Fruit fly (Drosophila melanogaster) whole organism, embryonic: ENCODE results near the gene CG1161.

Experiments
- Adf1 ChIP-seq: fragments of 200-800 bp; sonication (Bioruptor generic); IDR thresholded peaks from 2 replicates; pipeline ENCODE4 v1.3.6; 2022; ENCODE audit warnings: missing biosample characterization, missing genetic modification characterization
- Asciz ChIP-seq: fragments of 200-800 bp; sonication (Bioruptor generic); optimal IDR thresholded peaks from 2 replicates; lab custom pipeline; 2017; ENCODE audit warnings: missing biosample characterization, mild to moderate bottlenecking, missing genetic modification characterization, missing genetic modification reagents
- CG11093 ChIP-seq: fragments of 200-800 bp; sonication (Bioruptor generic); IDR thresholded peaks from 3 replicates; pipeline ENCODE4 v1.3.6; 2022; ENCODE audit warnings: missing biosample characterization, missing genetic modification characterization
- CG11504 ChIP-seq: fragments of 200-800 bp; sonication (Bioruptor generic); optimal IDR thresholded peaks from 3 replicates; lab custom pipeline; 2019; ENCODE audit warnings: missing biosample characterization, mild to moderate bottlenecking, missing genetic modification characterization, moderate library complexity
- CG11695 ChIP-seq: fragments of 200-800 bp; sonication (Bioruptor generic); IDR thresholded peaks from 3 replicates; pipeline ENCODE4 v1.3.6; 2022; ENCODE audit warnings: missing biosample characterization, missing genetic modification characterization
- CG12769 ChIP-seq: fragments of 200-800 bp; sonication (Bioruptor generic); optimal IDR thresholded peaks from 2 replicates; lab custom pipeline; 2019; ENCODE audit warnings: missing biosample characterization, mild to moderate bottlenecking, missing genetic modification characterization, moderate library complexity
- CG15601 ChIP-seq: fragments of 200-800 bp; sonication (Bioruptor generic); optimal IDR thresholded peaks from 3 replicates; lab custom pipeline; 2019; ENCODE audit warnings: missing biosample characterization, mild to moderate bottlenecking, missing genetic modification characterization, moderate library complexity
- CG1603 ChIP-seq: fragments of 200-800 bp; sonication (Bioruptor generic); optimal IDR thresholded peaks from 2 replicates; lab custom pipeline; 2019; ENCODE audit warnings: missing biosample characterization, mild to moderate bottlenecking, missing genetic modification characterization, moderate library complexity
- CG16779 ChIP-seq: fragments of 200-800 bp; sonication (Bioruptor generic); IDR thresholded peaks from 2 replicates; pipeline ENCODE4 v1.3.6; 2022; ENCODE audit warnings: missing biosample characterization, missing genetic modification characterization
- CG30403 ChIP-seq: fragments of 200-800 bp; sonication (Bioruptor generic); optimal IDR thresholded peaks from 3 replicates; lab custom pipeline; 2016; ENCODE audit warnings: missing biosample characterization, missing genetic modification characterization
- CG32532 ChIP-seq: fragments of 200-800 bp; sonication (Bioruptor generic); IDR thresholded peaks from 2 replicates; pipeline ENCODE4 v1.3.6; 2022; ENCODE audit warnings: missing biosample characterization, missing genetic modification characterization
- CG3281 ChIP-seq: fragments of 200-800 bp; sonication (Bioruptor generic); optimal IDR thresholded peaks from 3 replicates; lab custom pipeline; 2017; ENCODE audit warnings: missing biosample characterization, mild to moderate bottlenecking, missing genetic modification characterization
- CG33213 ChIP-seq: fragments of 200-800 bp; sonication (Bioruptor generic); optimal IDR thresholded peaks from 3 replicates; lab custom pipeline; 2016; ENCODE audit warnings: missing biosample characterization, missing genetic modification characterization
- CG3847 ChIP-seq: fragments of 200-800 bp; sonication (Bioruptor generic); IDR thresholded peaks from 2 replicates; pipeline ENCODE4 v1.3.6; 2022; ENCODE audit warnings: missing biosample characterization, missing genetic modification characterization
- CG4404 ChIP-seq: fragments of 200-800 bp; sonication (Bioruptor generic); IDR thresholded peaks from 2 replicates; pipeline ENCODE4 v1.3.6; 2022; ENCODE audit warnings: missing biosample characterization, missing genetic modification characterization
- CG7928 ChIP-seq: fragments of 200-800 bp; sonication (Bioruptor generic); optimal IDR thresholded peaks from 2 replicates; lab custom pipeline; 2017; ENCODE audit warnings: missing biosample characterization, mild to moderate bottlenecking, missing genetic modification characterization
- CG9437 ChIP-seq: fragments of 200-800 bp; sonication (Bioruptor generic); optimal IDR thresholded peaks from 2 replicates; lab custom pipeline; 2018; ENCODE audit warnings: missing biosample characterization, mild to moderate bottlenecking, missing genetic modification characterization
- Chrac-16 ChIP-seq: fragments of 200-800 bp; sonication (Bioruptor generic); optimal IDR thresholded peaks from 3 replicates; lab custom pipeline; 2016; ENCODE audit warnings: missing biosample characterization, missing genetic modification characterization
- HmgD ChIP-seq: fragments of 200-800 bp; sonication (Bioruptor generic); optimal IDR thresholded peaks from 3 replicates; lab custom pipeline; 2016; ENCODE audit warnings: missing biosample characterization, missing genetic modification characterization
- Hr3 ChIP-seq: fragments of 200-800 bp; sonication (Bioruptor generic); optimal IDR thresholded peaks from 3 replicates; lab custom pipeline; 2016; ENCODE audit warnings: missing biosample characterization, missing genetic modification characterization
- Lhr ChIP-seq: fragments of 200-800 bp; sonication (Bioruptor generic); optimal IDR thresholded peaks from 3 replicates; lab custom pipeline; 2017; ENCODE audit warnings: mild to moderate bottlenecking, missing biosample characterization, missing genetic modification reagents, missing genetic modification characterization
- Med ChIP-seq: fragments of 200-800 bp; sonication (Bioruptor generic); peaks from one replicate; lab custom pipeline; 2016; ENCODE audit warnings: missing biosample characterization, missing genetic modification characterization, mild to moderate bottlenecking, inconsistent platforms, moderate library complexity
- Nf-YA ChIP-seq: fragments of 200-800 bp; sonication (Bioruptor generic); IDR thresholded peaks from 2 replicates; pipeline ENCODE4 v1.3.6; 2022; ENCODE audit warnings: missing biosample characterization, missing genetic modification characterization
- Poxn ChIP-seq: fragments of 200-800 bp; sonication (Bioruptor generic); IDR thresholded peaks from 2 replicates; pipeline ENCODE4 v1.3.6; 2022; ENCODE audit warnings: missing biosample characterization, missing genetic modification characterization
- ara ChIP-seq: fragments of 200-800 bp; sonication (Bioruptor generic); IDR thresholded peaks from 2 replicates; pipeline ENCODE4 v1.3.6; 2022; ENCODE audit warnings: missing biosample characterization, missing genetic modification characterization
- bsh ChIP-seq, 2 experiments: fragments of 200-800 bp; sonication (Bioruptor generic); optimal IDR thresholded peaks; 2 replicates each; lab custom pipeline; 2017 to 2018; ENCODE audit warnings: mild to moderate bottlenecking in 2 of 2, missing biosample characterization in 2 of 2, missing genetic modification characterization in 2 of 2, moderate library complexity in 1 of 2
- chinmo ChIP-seq: fragments of 200-800 bp; sonication (Bioruptor generic); IDR thresholded peaks from 4 replicates; pipeline ENCODE4 v1.3.6; 2022; ENCODE audit warnings: missing biosample characterization, missing genetic modification characterization; ENCODE audit not compliant: partially characterized antibody
- esg ChIP-seq: fragments of 200-800 bp; sonication (Bioruptor generic); conservative IDR thresholded peaks from 2 replicates; pipeline ENCODE4 v1.3.6; 2022; ENCODE audit warnings: missing biosample characterization, missing genetic modification characterization
- eve ChIP-seq, 2 experiments: fragments of >200 bp; optimal IDR thresholded peaks; 2 replicates each; lab custom pipeline; 2017; ENCODE audit warnings: missing biosample characterization in 2 of 2, missing genetic modification characterization in 2 of 2
- hkb ChIP-seq, 2 experiments: fragments of 200-800 bp in 1 of 2; fragments of >200 bp in 1 of 2; sonication (Bioruptor generic) in 1 of 2; IDR thresholded peaks in 1 of 2; optimal IDR thresholded peaks in 1 of 2; 2 replicates each; pipeline versions ENCODE4 v1.3.6 to Lab custom; 2017 to 2022; ENCODE audit warnings: missing biosample characterization in 1 of 2, missing genetic modification characterization in 1 of 2
- maf-S ChIP-seq: fragments of 200-800 bp; sonication (Bioruptor generic); optimal IDR thresholded peaks from 2 replicates; lab custom pipeline; 2016; ENCODE audit warnings: missing biosample characterization, missing genetic modification characterization
- mirr ChIP-seq: fragments of 200-800 bp; sonication (Bioruptor generic); optimal IDR thresholded peaks from 3 replicates; lab custom pipeline; 2018; ENCODE audit warnings: missing biosample characterization, mild to moderate bottlenecking, missing genetic modification characterization
- nom ChIP-seq: fragments of 200-800 bp; sonication (Bioruptor generic); optimal IDR thresholded peaks from 2 replicates; lab custom pipeline; 2017; ENCODE audit warnings: missing biosample characterization, missing genetic modification characterization, mild to moderate bottlenecking, moderate library complexity, missing genetic modification reagents
- oc ChIP-seq: fragments of 200-800 bp; sonication (Bioruptor generic); optimal IDR thresholded peaks from 2 replicates; lab custom pipeline; 2018; ENCODE audit warnings: missing biosample characterization, mild to moderate bottlenecking, missing genetic modification characterization, moderate library complexity
- odd ChIP-seq: fragments of 200-800 bp; sonication (Bioruptor generic); optimal IDR thresholded peaks from 2 replicates; lab custom pipeline; 2017; ENCODE audit warnings: missing biosample characterization, mild to moderate bottlenecking, missing genetic modification characterization
- pfk ChIP-seq: fragments of 200-800 bp; sonication (Bioruptor generic); optimal IDR thresholded peaks from 2 replicates; lab custom pipeline; 2018; ENCODE audit warnings: missing biosample characterization, mild to moderate bottlenecking, missing genetic modification characterization, moderate library complexity
- ranshi ChIP-seq: fragments of 200-800 bp; sonication (Bioruptor generic); IDR thresholded peaks from 2 replicates; pipeline ENCODE4 v1.3.6; 2022; ENCODE audit warnings: missing biosample characterization, missing genetic modification characterization
- scrt ChIP-seq: fragments of 200-800 bp; sonication (Bioruptor generic); optimal IDR thresholded peaks from 2 replicates; lab custom pipeline; 2018; ENCODE audit warnings: missing biosample characterization, mild to moderate bottlenecking, missing genetic modification characterization, moderate library complexity
- sens ChIP-seq: fragments of 200-800 bp; sonication (Bioruptor generic); peaks from one replicate; lab custom pipeline; 2016; ENCODE audit warnings: missing biosample characterization, missing genetic modification characterization
- slou ChIP-seq: fragments of 200-800 bp; sonication (Bioruptor generic); optimal IDR thresholded peaks from 3 replicates; lab custom pipeline; 2016; ENCODE audit warnings: missing biosample characterization, missing genetic modification characterization
- stc ChIP-seq: fragments of 200-800 bp; sonication (Bioruptor generic); IDR thresholded peaks from 2 replicates; pipeline ENCODE4 v1.3.6; 2022; ENCODE audit warnings: missing biosample characterization, missing genetic modification characterization
- sug ChIP-seq: fragments of 200-800 bp; optimal IDR thresholded peaks from 2 replicates; lab custom pipeline; 2019; ENCODE audit warnings: missing biosample characterization, mild to moderate bottlenecking, missing genetic modification characterization, moderate library complexity
- zfh1 ChIP-seq: fragments of 200-800 bp; sonication (Bioruptor generic); IDR thresholded peaks from 3 replicates; pipeline ENCODE4 v1.3.6; 2022; ENCODE audit warnings: missing biosample characterization, missing genetic modification characterization

Gene CG1161

DNA sequence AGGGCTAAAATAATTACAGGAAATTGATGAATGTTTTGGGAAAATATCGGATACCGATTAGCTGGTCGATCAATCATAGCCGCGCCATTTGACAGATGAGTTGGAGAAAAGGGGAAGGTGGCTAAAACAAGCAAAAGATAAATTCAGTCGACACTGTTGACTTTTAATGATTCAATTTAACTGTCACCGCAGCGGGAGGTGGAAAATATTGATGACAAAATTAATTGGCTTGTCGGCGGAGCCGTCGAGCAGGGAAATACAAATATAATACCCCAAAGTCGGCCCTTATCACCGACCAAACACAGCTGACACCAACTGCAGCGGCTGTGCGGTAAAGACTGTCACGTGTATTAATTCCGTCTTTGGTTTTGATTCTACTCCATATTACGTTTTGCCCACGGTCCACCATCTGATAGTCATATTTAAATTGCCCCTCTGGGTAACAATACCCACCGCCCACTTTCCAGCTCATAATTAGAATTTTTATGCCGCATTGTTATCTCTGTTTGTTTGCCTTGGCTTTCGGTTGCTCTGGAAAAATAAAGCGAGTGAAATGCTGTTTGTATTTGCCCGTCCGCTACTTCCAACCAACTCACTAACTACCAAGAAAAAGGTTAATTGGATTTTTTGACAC is 48.9 kb upstream of the CG1161 start (continued):
- TF ChIP-seq CG3847 (GFP tag; lab: Robert Waterston, UW), result no peak
- no peak for TF ChIP-seq maf-S
- no peak for TF ChIP-seq mirr (GFP tag; lab: Kevin White, UChicago)
- TF ChIP-seq zfh1 (GFP tag; lab: Robert Waterston, UW), result no peak; the same call in 2 of the 3 replicates
- no peak for TF ChIP-seq CG16779 (GFP tag; lab: Robert Waterston, UW)
- TF ChIP-seq CG12769 (tag; lab: Kevin White, UChicago), result peak; percentile 7
- TF ChIP-seq Chrac-16 (GFP tag; lab: Kevin White, UChicago), result no peak
- no peak for TF ChIP-seq Nf-YA
- peak; percentile 10 for TF ChIP-seq Med
- no peak for TF ChIP-seq scrt (GFP tag; lab: Kevin White, UChicago)
- no peak for TF ChIP-seq stc (GFP tag; lab: Robert Waterston, UW)
- peak; percentile 8 for TF ChIP-seq CG15601 (tag; lab: Kevin White, UChicago)
- TF ChIP-seq esg (GFP tag; lab: Robert Waterston, UW), result no peak
- no peak for TF ChIP-seq slou (GFP tag; lab: Kevin White, UChicago)
- peak; percentile 15 for TF ChIP-seq CG1603 (tag; lab: Kevin White, UChicago)
- no peak for TF ChIP-seq Adf1 (GFP tag; lab: Robert Waterston, UW)
- no peak for TF ChIP-seq hkb (optimal IDR thresholded peaks at IDR 0.05; lab: Kevin White, UChicago)
- TF ChIP-seq hkb (GFP tag; IDR thresholded peaks at IDR 0.05; lab: Robert Waterston, UW), result 0 out of 2 replicates have a peak, but pooled peaks have one; percentile 7
- TF ChIP-seq ara (GFP tag; lab: Robert Waterston, UW), result peak; percentile 32; the same call in 1 of the 2 replicates
- no peak for TF ChIP-seq oc (tag; lab: Kevin White, UChicago)
- no peak for TF ChIP-seq bsh (GFP tag; optimal IDR thresholded peaks at IDR 0.05; lab: Kevin White, UChicago)
- TF ChIP-seq CG3281 (GFP tag; lab: Kevin White, UChicago), result no peak
- no peak for TF ChIP-seq CG11093 (GFP tag; lab: Robert Waterston, UW)
- TF ChIP-seq pfk (GFP tag; lab: Kevin White, UChicago), result no peak
- no peak for TF ChIP-seq Lhr (GFP tag; lab: Kevin White, UChicago)
- no peak for TF ChIP-seq CG7928 (GFP tag; lab: Kevin White, UChicago)
- no peak for TF ChIP-seq CG9437
- TF ChIP-seq CG30403 (GFP tag; lab: Kevin White, UChicago), result no peak
- no peak for TF ChIP-seq Poxn (GFP tag; lab: Robert Waterston, UW)
- no peak for TF ChIP-seq CG11504
- TF ChIP-seq CG32532, result 0 out of 2 replicates have a peak, but pooled peaks have one; percentile 15
- TF ChIP-seq CG4404 (GFP tag; lab: Robert Waterston, UW), result no peak
- no peak for TF ChIP-seq eve (GFP tag; optimal IDR thresholded peaks at IDR 0.05; lab: Kevin White, UChicago)
- TF ChIP-seq odd (GFP tag; lab: Kevin White, UChicago), result no peak
- no peak for TF ChIP-seq Hr3 (GFP tag; lab: Kevin White, UChicago)
- TF ChIP-seq CG33213 (GFP tag; lab: Kevin White, UChicago), result no peak
- TF ChIP-seq CG11695 (GFP tag; lab: Robert Waterston, UW), result no peak
- no peak for TF ChIP-seq HmgD (GFP tag; lab: Kevin White, UChicago)
- peak; percentile 42 for TF ChIP-seq sug (tag; lab: Kevin White, UChicago)

DNA sequence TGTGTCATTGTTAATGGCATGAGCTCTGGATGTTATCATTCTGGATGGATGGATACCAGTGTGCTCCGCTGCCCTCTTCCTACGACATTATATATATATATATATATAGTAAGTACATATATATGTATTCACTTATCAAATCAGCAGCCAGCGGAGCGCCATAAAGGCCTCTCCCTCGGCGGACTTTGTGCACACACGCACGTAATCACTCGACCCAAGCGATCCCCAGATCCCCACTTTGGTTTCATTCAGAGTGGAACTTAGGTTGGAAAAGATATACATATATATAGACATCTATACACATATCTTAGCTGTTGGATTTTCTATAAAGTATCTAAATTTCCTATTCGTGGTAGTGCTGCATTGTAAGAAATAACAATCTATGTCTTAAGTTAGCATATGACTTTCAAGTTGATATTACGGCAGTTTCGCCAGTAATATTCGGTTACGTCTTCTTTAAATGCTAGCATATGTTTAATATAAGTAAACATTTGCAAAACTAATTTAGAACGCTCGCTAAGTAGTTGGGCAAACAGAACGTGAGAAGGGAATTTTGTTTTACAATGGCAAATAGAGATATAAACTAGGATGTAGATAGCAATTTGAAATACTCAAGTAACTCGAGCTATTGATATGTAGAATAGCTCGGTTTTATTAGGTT is 46.6 kb upstream of the CG1161 start:
- TF ChIP-seq nom (peak; percentile 75), ranshi (GFP tag; lab: Robert Waterston, UW) (no peak), Med (peak; percentile 70), chinmo (GFP tag; lab: Robert Waterston, UW) (0 out of 4 replicates have a peak, but pooled peaks have one; percentile 12), Asciz (GFP tag; lab: Kevin White, UChicago) (no peak), sens (GFP tag; lab: Kevin White, UChicago) (peak; percentile 19)
- TF ChIP-seq, all 482 proteins: peak for 4
